Fruit fly (Drosophila melanogaster): ENCODE measurements around the gene CG34305.
A peak's percentile ranks its signal among the peaks of the same experiment; 100 is the strongest.
"Not testable (repeated sequence)": the region's sequence is repeated elsewhere in the genome, so short reads cannot be mapped to it uniquely, and the experiment has no call there.

CG34305 gene

DNA sequence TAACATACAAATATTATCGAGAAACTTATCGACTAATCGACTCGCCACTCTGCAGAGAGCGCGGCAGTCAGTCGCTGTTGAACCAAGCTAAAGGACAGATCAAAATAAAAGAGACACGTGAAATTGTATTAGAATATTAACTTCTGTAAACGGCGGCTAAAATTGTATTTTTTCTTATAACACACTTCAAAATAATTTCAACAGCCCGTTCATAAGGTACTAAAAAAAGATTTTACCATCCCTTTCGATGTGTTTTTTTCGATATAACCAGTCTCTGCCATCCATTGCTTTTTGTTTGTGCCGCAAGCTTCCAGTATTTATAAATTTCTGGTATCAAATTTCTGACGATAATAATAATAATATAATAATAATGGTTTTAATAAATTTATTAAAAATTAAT is 31.5 kb downstream of the CG34305 start, which contains the start of gene aux:
aux (plus strand) TSS at position 301 of the 400 bp plus-strand sequence.
- TF ChIP-seq CG17801 (GFP tag; optimal IDR thresholded peaks at IDR 0.05; ENCODE audit: partially characterized antibody) = not testable (repeated sequence)

DNA sequence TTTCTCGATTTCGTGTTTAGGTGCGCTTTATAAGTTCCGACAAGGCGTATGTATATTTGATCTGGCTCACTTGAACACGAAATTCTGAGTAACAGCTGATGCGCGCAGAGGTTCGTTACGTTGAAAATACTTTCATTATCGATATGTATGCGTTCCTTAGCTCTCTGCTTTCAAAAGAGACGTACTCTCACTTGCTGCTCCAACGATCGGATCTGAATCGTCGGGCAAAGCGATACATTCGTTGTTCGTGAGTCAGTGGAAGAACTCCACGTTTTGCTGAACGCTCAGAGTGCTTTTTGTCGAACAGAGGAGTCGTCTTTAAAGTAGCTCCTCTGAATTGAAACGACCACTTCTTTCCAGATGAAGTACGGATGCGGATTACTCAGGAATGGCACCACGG is 45.9 kb downstream of the CG34305 start, which contains the start of gene beta-Man:
beta-Man (plus strand) TSS at position 152 of the 400 bp plus-strand sequence.
- TF ChIP-seq CG17801 (GFP tag; optimal IDR thresholded peaks at IDR 0.05; ENCODE audit: partially characterized antibody) = peak; percentile 76

All from ovary, adult (tissue).